Worm (Caenorhabditis elegans): ENCODE results near the gene ZK370.4.

- TF ChIP-seq unc-39 (tag; optimal IDR thresholded peaks at IDR 0.05) (no peak), nhr-237 (tag; optimal IDR thresholded peaks at IDR 0.05) (no peak), lsy-2 (tag; optimal IDR thresholded peaks at IDR 0.05) (no peak), ztf-11 (tag; optimal IDR thresholded peaks at IDR 0.05) (no peak), lin-13 (tag; optimal IDR thresholded peaks at IDR 0.05) (no peak), nhr-28 (tag; optimal IDR thresholded peaks at IDR 0.05) (no peak), mls-2 (tag; optimal IDR thresholded peaks at IDR 0.05) (no peak), lin-32 (GFP tag; optimal IDR thresholded peaks at IDR 0.05) (no peak), elt-3 (tag; optimal IDR thresholded peaks at IDR 0.05) (no peak), tbx-8 (GFP tag; optimal IDR thresholded peaks at IDR 0.05) (no peak), mep-1 (tag; optimal IDR thresholded peaks at IDR 0.05) (no peak), blmp-1 (tag; optimal IDR thresholded peaks at IDR 0.05) (no peak), flh-1 (GFP tag; optimal IDR thresholded peaks at IDR 0.05) (no peak), ceh-43 (GFP tag; optimal IDR thresholded peaks at IDR 0.05) (no peak)
Measured at ce11 chrIII:8754682-8755081, 23.5 kb upstream of the ZK370.4 start, which contains the start of gene tomm-70.

Data from whole organism, mixed stage, embryonic.